Worm (Caenorhabditis elegans) whole organism, young adult: Measurements from ENCODE around the gene osta-3.

Source experiments
- F55B11.4 ChIP-seq: sonication (generic microtip); optimal IDR thresholded peaks from 2 replicates; lab custom pipeline; 2016; ENCODE audit warnings: missing compliant biosample characterization, missing genetic modification characterization, borderline replicate concordance; ENCODE audit not compliant: insufficient read depth
- aptf-3 ChIP-seq: fragments of 200-800 bp; sonication (Bioruptor generic); IDR thresholded peaks from 2 replicates; pipeline ENCODE4 v1.3.6; 2022; ENCODE audit warnings: missing genetic modification characterization, missing compliant biosample characterization

ce11 chrII:14778092-14778491, 34.2 kb upstream of the osta-3 start, which contains the start of gene Y54E2A.8:
- TF ChIP-seq F55B11.4 (tag; lab: Kevin White, UChicago) (no peak), aptf-3 (GFP tag; lab: Robert Waterston, UW) (no peak)
